Fruit fly (Drosophila melanogaster): ENCODE results near the gene mthl10.

mthl10 gene

DNA sequence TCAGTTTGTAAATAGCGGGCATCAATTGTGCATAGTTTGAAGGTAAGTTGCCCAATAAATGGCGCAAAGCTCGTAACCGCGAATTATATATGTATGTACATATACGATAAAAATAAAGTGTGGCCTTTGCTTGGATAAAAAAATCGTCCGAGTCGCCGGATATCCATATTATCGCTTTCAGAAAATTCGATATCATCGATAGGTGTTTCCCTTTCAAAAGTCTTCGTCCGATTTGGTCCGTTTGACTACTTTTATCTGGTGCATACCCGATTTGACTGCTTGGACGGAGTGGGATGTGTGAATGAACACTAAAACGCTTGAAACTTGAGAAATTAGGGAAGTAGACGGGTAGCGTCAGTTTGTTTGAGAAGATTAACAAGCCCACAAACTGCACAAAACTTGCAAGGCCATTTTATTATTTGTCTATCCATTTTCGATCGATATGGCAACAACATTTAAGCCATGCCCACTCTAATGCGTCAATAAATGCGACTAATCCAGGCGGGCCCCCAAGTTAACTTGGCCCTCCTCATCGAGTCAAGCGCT is 13.5 kb downstream of the mthl10 start (continued):
- TF ChIP-seq CG2712 (tag; optimal IDR thresholded peaks at IDR 0.05) (no peak), Fer1 (GFP tag; optimal IDR thresholded peaks at IDR 0.05) (peak; percentile 52), Opbp (GFP tag; IDR thresholded peaks at IDR 0.05; ENCODE audit: partially characterized antibody) (no peak), CG1603 (tag; optimal IDR thresholded peaks at IDR 0.05) (peak; percentile 36), Meics (GFP tag; optimal IDR thresholded peaks at IDR 0.05) (peak; percentile 58), CG1024 (GFP tag; IDR thresholded peaks at IDR 0.05) (no peak), jigr1 (GFP tag; IDR thresholded peaks at IDR 0.05) (no peak), BEAF-32 (GFP tag; optimal IDR thresholded peaks at IDR 0.05) (peak; percentile 53), lov (optimal IDR thresholded peaks at IDR 0.05) (no peak), lov (GFP tag; IDR thresholded peaks at IDR 0.05) (no peak), CG4730 (GFP tag; IDR thresholded peaks at IDR 0.05) (no peak), CG8290 (GFP tag; optimal IDR thresholded peaks at IDR 0.05) (peak; percentile 16), CG8290 (tag; optimal IDR thresholded peaks at IDR 0.05) (peak in 1 of 2 experiments; percentile 9), Atf3 (GFP tag; optimal IDR thresholded peaks at IDR 0.05) (no peak), fd96Cb (tag; optimal IDR thresholded peaks at IDR 0.05) (no peak), sr (GFP tag; IDR thresholded peaks at IDR 0.05) (no peak), Med (GFP tag) (peak; percentile 86), unc-4 (GFP tag; IDR thresholded peaks at IDR 0.05; ENCODE audit: partially characterized antibody) (peak; percentile 67), tll (GFP tag; optimal IDR thresholded peaks at IDR 0.05) (no peak), Hr51 (GFP tag; optimal IDR thresholded peaks at IDR 0.05) (no peak), dm (GFP tag; optimal IDR thresholded peaks at IDR 0.05) (no peak), crp (GFP tag; optimal IDR thresholded peaks at IDR 0.05) (no peak), CG3163 (GFP tag; optimal IDR thresholded peaks at IDR 0.05) (no peak), CG9817 (tag; optimal IDR thresholded peaks at IDR 0.05) (no peak), CG15479 (GFP tag; optimal IDR thresholded peaks at IDR 0.05) (no peak), HLH3B (GFP tag; IDR thresholded peaks at IDR 0.05) (no peak), CG11085 (GFP tag; IDR thresholded peaks at IDR 0.05) (no peak), sna (GFP tag; IDR thresholded peaks at IDR 0.05; ENCODE audit: partially characterized antibody) (0 out of 2 replicates have a peak, but pooled peaks have one; percentile 42), CG7928 (GFP tag; optimal IDR thresholded peaks at IDR 0.05) (no peak), vvl (GFP tag; IDR thresholded peaks at IDR 0.05) (0 out of 2 replicates have a peak, but pooled peaks have one; percentile 19), CG14965 (GFP tag; optimal IDR thresholded peaks at IDR 0.05; ENCODE audit: borderline replicate concordance) (no peak), kni (GFP tag; optimal IDR thresholded peaks at IDR 0.05) (no peak), CG7372 (GFP tag; IDR thresholded peaks at IDR 0.05) (no peak), CG42726 (GFP tag; IDR thresholded peaks at IDR 0.05; ENCODE audit: partially characterized antibody) (no peak), Bgb (GFP tag; IDR thresholded peaks at IDR 0.05; ENCODE audit: partially characterized antibody) (peak; percentile 42; the same call in 1 of the 2 replicates), CG32532 (GFP tag; IDR thresholded peaks at IDR 0.05) (no peak), CG13775 (GFP tag; optimal IDR thresholded peaks at IDR 0.05) (no peak), kay (GFP tag; optimal IDR thresholded peaks at IDR 0.05) (no peak), CG31388 (GFP tag; optimal IDR thresholded peaks at IDR 0.05) (no peak), Adf1 (GFP tag; IDR thresholded peaks at IDR 0.05) (no peak), gro (GFP tag; optimal IDR thresholded peaks at IDR 0.05) (peak; percentile 15), CG15601 (tag; optimal IDR thresholded peaks at IDR 0.05) (no peak), CG11696 (GFP tag; IDR thresholded peaks at IDR 0.05) (no peak), twi (tag; optimal IDR thresholded peaks at IDR 0.05) (no peak), nom (GFP tag; optimal IDR thresholded peaks at IDR 0.05) (peak; percentile 14), ftz-f1 (GFP tag; optimal IDR thresholded peaks at IDR 0.05) (peak; percentile 33), Hmr (GFP tag; optimal IDR thresholded peaks at IDR 0.05) (peak; percentile 37), HLH54F (GFP tag; optimal IDR thresholded peaks at IDR 0.05) (no peak), CTCF (GFP tag; optimal IDR thresholded peaks at IDR 0.05) (no peak), ranshi (GFP tag; IDR thresholded peaks at IDR 0.05) (no peak), CG30403 (GFP tag; optimal IDR thresholded peaks at IDR 0.05) (no peak)
